Fruit fly (Drosophila melanogaster): Measurements from ENCODE around the gene CG9514.

- TF ChIP-seq psq (optimal IDR thresholded peaks at IDR 0.05) = no peak
- TF ChIP-seq Dll (optimal IDR thresholded peaks at IDR 0.05) = no peak
These were observed 12.7 kb downstream of the CG9514 start for dm6 chrX:14883993-14884392.

Data from whole organism.